Fruit fly (Drosophila melanogaster): ENCODE measurements around the gene ValRS-m.
A peak's percentile ranks its signal among the peaks of the same experiment; 100 is the strongest.

Gene ValRS-m

DNA sequence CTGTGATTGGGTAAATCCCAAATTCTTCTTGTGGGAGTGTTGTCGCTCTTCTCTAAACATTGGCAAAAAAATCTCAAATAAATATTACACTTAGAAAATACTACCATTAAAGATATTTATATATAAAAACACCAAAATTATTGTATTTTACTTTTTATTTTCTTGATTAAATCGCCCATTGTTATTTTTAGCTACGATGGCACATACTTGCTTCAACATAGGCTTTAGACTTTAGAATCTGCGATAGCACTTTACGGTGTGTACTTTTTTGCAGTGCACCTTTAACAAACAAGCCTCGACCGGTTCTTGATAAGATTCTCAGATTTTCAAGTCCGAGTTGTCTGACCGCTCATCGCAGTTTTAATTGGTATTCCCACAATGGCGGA, 9.9 kb downstream of the ValRS-m start, which contains the start of gene GNBP3 (continued):
- peak; percentile 89 for TF ChIP-seq CG10669 (GFP tag; optimal IDR thresholded peaks at IDR 0.05)
- peak; percentile 95 for TF ChIP-seq topi (GFP tag; optimal IDR thresholded peaks at IDR 0.05)
- peak; percentile 85 for TF ChIP-seq spab (GFP tag; optimal IDR thresholded peaks at IDR 0.05)
- TF ChIP-seq cyc (GFP tag; optimal IDR thresholded peaks at IDR 0.05) = peak; percentile 93
- TF ChIP-seq lz (GFP tag; optimal IDR thresholded peaks at IDR 0.05) = peak; percentile 95
- TF ChIP-seq CG11902 (GFP tag; optimal IDR thresholded peaks at IDR 0.05) = peak; percentile 81
- peak; percentile 84 for TF ChIP-seq Ets21C (GFP tag; optimal IDR thresholded peaks at IDR 0.05)
- peak; percentile 86 for TF ChIP-seq CG8119 (GFP tag; IDR thresholded peaks at IDR 0.05)
- TF ChIP-seq Hr4 (GFP tag; optimal IDR thresholded peaks at IDR 0.05) = peak; percentile 78
- peak; percentile 92 for TF ChIP-seq CG32006 (GFP tag; optimal IDR thresholded peaks at IDR 0.05)
- peak; percentile 90 for TF ChIP-seq achi (GFP tag; optimal IDR thresholded peaks at IDR 0.05)
- TF ChIP-seq Eip93F (GFP tag; optimal IDR thresholded peaks at IDR 0.05) = peak; percentile 97
- no peak; the same call in 1 of the 2 replicates for TF ChIP-seq CG11294 (GFP tag; IDR thresholded peaks at IDR 0.05)
- TF ChIP-seq Gug (GFP tag; IDR thresholded peaks at IDR 0.05) = peak; percentile 77
- TF ChIP-seq CG3032 (tag; optimal IDR thresholded peaks at IDR 0.05) = peak; percentile 91
- TF ChIP-seq dsx (GFP tag; optimal IDR thresholded peaks at IDR 0.05; ENCODE audit: poor library complexity, severe bottlenecking) = peak; percentile 94
- TF ChIP-seq Hr39 (GFP tag; optimal IDR thresholded peaks at IDR 0.05) = peak; percentile 87
- peak; percentile 93 for TF ChIP-seq CG34406 (GFP tag; optimal IDR thresholded peaks at IDR 0.05)
- peak; percentile 94 for TF ChIP-seq svp (GFP tag)
- no peak for TF ChIP-seq CG6276 (GFP tag; optimal IDR thresholded peaks at IDR 0.05)
- TF ChIP-seq CG8632 (GFP tag; optimal IDR thresholded peaks at IDR 0.05) = peak; percentile 89
- no peak for TF ChIP-seq Hr38 (GFP tag; optimal IDR thresholded peaks at IDR 0.05)
- TF ChIP-seq Eip78C (GFP tag) = peak; percentile 98
- peak; percentile 71 for TF ChIP-seq CG8319 (GFP tag; optimal IDR thresholded peaks at IDR 0.05)
- peak; percentile 97 for TF ChIP-seq esn (GFP tag; optimal IDR thresholded peaks at IDR 0.05)
- TF ChIP-seq CG10631 (GFP tag; optimal IDR thresholded peaks at IDR 0.05) = peak; percentile 92
- TF ChIP-seq ss (GFP tag; optimal IDR thresholded peaks at IDR 0.05) = peak; percentile 89 to 92
- TF ChIP-seq Lpt (GFP tag; optimal IDR thresholded peaks at IDR 0.05) = peak; percentile 84
- TF ChIP-seq OdsH (GFP tag; optimal IDR thresholded peaks at IDR 0.05) = peak; percentile 91
- peak; percentile 76 to 79 for TF ChIP-seq salr (GFP tag; optimal IDR thresholded peaks at IDR 0.05)
- TF ChIP-seq Blimp-1 (GFP tag; optimal IDR thresholded peaks at IDR 0.05) = peak; percentile 86
- TF ChIP-seq CG6808 (GFP tag; optimal IDR thresholded peaks at IDR 0.05) = peak; percentile 90
- peak; percentile 89 for TF ChIP-seq CG31627 (GFP tag; optimal IDR thresholded peaks at IDR 0.05)

DNA sequence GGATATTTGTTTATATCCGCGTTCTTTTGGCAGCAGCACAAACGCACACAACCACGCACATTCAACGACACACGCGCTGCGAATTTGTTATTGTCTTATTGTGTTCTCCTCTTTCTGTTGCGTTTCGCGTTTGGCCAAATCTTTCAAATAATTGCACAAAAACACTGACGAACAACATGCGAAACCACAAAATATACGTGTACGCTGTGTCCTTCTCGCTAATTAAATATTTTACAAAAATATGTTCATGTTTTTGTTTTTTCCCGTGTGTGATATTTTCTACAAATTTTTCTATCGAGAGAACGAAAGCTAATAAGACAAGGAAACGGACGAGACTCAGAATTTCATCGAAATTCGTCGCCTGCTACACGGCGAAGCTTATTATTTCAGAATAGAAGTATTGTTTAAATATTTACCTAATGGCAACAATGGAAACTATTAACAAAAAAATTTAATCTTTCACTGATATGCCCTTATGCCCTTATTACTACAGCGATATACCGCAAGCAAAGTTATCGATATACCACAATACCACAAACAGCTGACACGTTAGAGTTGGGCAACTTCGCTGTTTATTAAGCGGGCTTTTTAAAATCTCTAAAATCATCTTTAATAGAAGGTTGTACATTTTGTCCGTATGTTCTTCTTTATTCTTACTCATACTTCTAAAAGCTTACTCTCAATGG, 10.5 kb downstream of the ValRS-m start, which contains the start of the genes CG43783 and orb2:
Gene CG43783, minus strand, starts transcription at position 311 of the 686 bp plus-strand sequence.
Gene orb2, minus strand, starts transcription at position 502 of the 686 bp plus-strand sequence.
- TF ChIP-seq CG9139 (GFP tag; optimal IDR thresholded peaks at IDR 0.05) (no peak), spab (GFP tag; optimal IDR thresholded peaks at IDR 0.05) (no peak), CG11762 (GFP tag; optimal IDR thresholded peaks at IDR 0.05; ENCODE audit: insufficient read depth) (peak; percentile 1), CG3919 (GFP tag; optimal IDR thresholded peaks at IDR 0.05) (no peak), OdsH (GFP tag; optimal IDR thresholded peaks at IDR 0.05) (no peak), Gug (GFP tag; IDR thresholded peaks at IDR 0.05) (no peak), cyc (GFP tag; optimal IDR thresholded peaks at IDR 0.05) (no peak), CG34406 (GFP tag; optimal IDR thresholded peaks at IDR 0.05) (no peak), Eip78C (GFP tag) (peak; percentile 69), salr (GFP tag; optimal IDR thresholded peaks at IDR 0.05) (no peak), net (GFP tag; optimal IDR thresholded peaks at IDR 0.05) (no peak), lz (GFP tag; optimal IDR thresholded peaks at IDR 0.05) (no peak), CG6854 (GFP tag; optimal IDR thresholded peaks at IDR 0.05) (no peak)
